Fruit fly (Drosophila melanogaster) Kc167 (cell line): ENCODE data around the gene CG11608.

Experiments used
- Myc ChIP-seq: fragments of >200 bp; optimal IDR thresholded peaks from 2 replicates; lab custom pipeline; 2017; ENCODE audit warnings: missing external identifiers
- Sin3A ChIP-seq: fragments of >200 bp; optimal IDR thresholded peaks from 2 replicates; lab custom pipeline; 2018; ENCODE audit warnings: missing external identifiers
- h ChIP-seq: fragments of >200 bp; optimal IDR thresholded peaks from 3 replicates; lab custom pipeline; 2018; ENCODE audit warnings: missing external identifiers
- insv ChIP-seq: fragments of >200 bp; optimal IDR thresholded peaks from 3 replicates; lab custom pipeline; 2018; ENCODE audit warnings: missing external identifiers
- psq ChIP-seq: fragments of >200 bp; optimal IDR thresholded peaks from 2 replicates; lab custom pipeline; 2017; ENCODE audit warnings: missing external identifiers
- ttk ChIP-seq: sonication (Bioruptor generic); optimal IDR thresholded peaks from 2 replicates; lab custom pipeline; 2017; ENCODE audit warnings: missing external identifiers

CG11608 gene

DNA sequence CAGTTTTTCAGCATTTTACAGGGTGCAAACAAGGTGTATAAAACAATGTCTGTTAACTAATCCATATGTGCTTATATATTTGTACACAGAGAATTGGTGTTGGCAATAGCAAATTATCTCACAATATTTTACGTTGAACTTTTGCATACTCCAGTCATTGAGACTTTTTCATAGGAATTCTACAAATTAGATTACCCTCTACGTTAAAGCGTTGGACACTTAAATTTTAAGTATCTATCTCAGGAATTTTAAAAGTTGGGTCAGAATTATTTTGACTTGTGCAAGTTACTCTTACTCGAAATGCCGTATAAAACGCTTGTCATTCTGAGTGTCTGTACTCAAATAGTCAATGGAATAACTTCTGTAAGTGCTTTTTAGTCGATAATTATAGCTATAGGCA is 5.2 kb upstream of the CG11608 start, which contains the start of gene CG18530:
Gene CG18530 (plus strand): TSS at position 301 of the 400 bp plus-strand sequence.
- TF ChIP-seq insv (lab: Kevin White, UChicago) (no peak), ttk (lab: Kevin White, UChicago) (no peak), psq (lab: Kevin White, UChicago) (no peak), Sin3A (no peak), Myc (lab: Kevin White, UChicago) (no peak)

DNA sequence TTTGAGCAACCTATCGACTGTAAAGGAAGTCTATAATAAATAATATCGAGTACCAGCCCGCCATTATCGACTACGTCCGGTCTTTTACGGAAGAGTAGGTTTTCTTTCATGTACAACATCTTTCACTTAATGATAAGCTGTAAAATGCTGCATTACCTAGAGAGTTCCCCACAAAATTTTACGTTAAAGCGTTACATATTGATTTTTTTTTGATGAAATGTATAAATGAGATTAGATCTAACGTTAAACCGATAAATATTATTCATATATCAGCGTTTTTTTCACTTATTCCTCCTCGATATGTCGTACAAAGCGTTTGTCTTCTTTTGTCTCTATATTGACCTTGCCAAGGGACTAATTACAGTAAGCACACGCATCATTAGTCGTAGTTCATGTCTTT is 3.7 kb upstream of the CG11608 start, which contains the start of gene CG11598:
Gene CG11598 (plus strand): TSS at position 301 of the 400 bp plus-strand sequence.
- TF ChIP-seq psq (lab: Kevin White, UChicago) (no peak), Sin3A (no peak), Myc (lab: Kevin White, UChicago) (no peak), insv (lab: Kevin White, UChicago) (no peak), ttk (lab: Kevin White, UChicago) (no peak), h (lab: Kevin White, UChicago) (no peak)

- TF ChIP-seq ttk (lab: Kevin White, UChicago) (no peak), Myc (lab: Kevin White, UChicago) (no peak), h (lab: Kevin White, UChicago) (no peak), insv (lab: Kevin White, UChicago) (no peak), Sin3A (no peak), psq (lab: Kevin White, UChicago) (no peak)
Observed at dm6 chr3R:12636240-12636639, 2.0 kb upstream of the CG11608 start, which contains the start of gene CG11600. Gene CG11600, plus strand, starts transcription at chr3R:12636540.

DNA sequence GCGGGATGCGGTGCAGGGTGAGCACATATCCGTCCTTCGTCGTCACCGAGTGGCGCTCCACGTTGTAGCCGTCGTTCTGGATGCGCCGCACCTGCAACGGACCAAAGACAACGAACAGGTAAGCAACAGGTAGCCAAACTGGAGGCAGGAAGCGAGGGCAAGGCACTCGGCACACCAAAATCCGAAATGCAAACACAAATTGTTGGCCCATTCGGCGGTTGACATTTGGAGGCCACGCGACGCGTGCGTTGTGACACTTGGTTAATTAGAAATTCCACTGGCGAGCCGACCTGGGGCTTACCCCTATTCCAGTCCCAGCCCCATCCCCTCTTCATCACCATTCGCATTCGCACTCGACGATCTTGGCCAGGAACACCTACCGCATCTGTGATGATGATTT is 3.3 kb downstream of the CG11608 start:
- TF ChIP-seq insv (lab: Kevin White, UChicago) (no peak), ttk (lab: Kevin White, UChicago) (no peak), h (lab: Kevin White, UChicago) (no peak), Sin3A (no peak), psq (lab: Kevin White, UChicago) (no peak), Myc (lab: Kevin White, UChicago) (no peak)

DNA sequence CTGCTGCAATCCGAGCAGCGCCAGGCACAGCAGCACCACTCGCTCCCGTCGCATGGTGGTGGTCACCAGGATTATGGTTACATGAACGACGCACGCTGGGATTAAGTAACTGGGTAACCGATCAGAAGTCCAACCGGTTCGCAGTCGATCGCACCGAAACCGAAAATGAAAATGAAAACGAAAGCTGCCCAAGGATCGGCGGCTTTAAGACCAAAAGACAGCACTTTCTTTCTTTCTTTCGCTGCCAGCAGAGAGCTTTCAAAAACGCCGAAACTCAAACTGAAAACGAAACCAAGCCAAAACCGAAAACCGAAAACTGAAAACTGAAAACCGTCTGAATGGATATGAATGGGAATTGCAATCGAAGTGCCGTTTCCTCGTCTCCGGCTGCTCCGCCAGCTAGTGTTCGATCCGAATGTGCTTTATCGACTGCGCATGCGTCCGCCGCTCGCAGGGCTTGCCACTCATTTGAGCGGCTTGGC is 3.8 kb downstream of the CG11608 start, which contains the start of gene CG6753:
Gene CG6753 (minus strand): TSS at position 432 of the 482 bp plus-strand sequence.
- TF ChIP-seq Sin3A, result no peak
- no peak for TF ChIP-seq Myc (lab: Kevin White, UChicago)
- TF ChIP-seq insv (lab: Kevin White, UChicago), result no peak
- TF ChIP-seq h (lab: Kevin White, UChicago), result no peak
- no peak for TF ChIP-seq ttk (lab: Kevin White, UChicago)
- TF ChIP-seq psq (lab: Kevin White, UChicago), result no peak

DNA sequence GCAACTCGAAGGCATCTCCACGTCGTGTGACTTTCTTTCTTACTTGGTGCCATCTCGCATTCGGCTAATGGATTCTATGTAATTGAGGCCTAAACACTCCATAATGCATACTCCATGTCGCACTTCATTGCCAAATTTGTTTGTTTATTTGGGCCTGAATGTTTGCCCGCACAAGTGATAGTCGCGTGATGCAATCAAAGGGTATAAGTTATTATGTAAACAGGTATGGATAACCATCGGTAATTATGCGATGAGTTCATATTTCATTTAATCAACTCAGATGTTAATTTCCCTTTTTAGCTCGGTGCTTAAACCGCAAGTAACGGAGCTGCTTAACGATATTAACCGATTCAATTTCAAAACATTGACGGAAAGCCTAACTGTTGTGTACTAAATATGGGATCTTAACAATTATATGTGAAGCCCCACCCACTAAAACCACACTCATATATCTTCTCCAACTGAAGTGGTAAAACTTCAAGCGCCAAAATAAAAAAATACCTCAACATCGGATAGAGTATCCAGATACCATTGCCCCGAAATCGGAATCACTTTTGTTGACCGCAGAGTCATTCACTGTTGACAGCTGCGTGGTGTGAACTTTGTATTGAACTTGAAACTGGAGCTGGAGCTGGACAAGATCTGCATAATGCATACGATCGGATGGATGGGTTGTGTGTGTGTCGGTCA is 6.5 kb downstream of the CG11608 start:
- TF ChIP-seq psq (lab: Kevin White, UChicago), result no peak
- TF ChIP-seq Sin3A, result no peak

DNA sequence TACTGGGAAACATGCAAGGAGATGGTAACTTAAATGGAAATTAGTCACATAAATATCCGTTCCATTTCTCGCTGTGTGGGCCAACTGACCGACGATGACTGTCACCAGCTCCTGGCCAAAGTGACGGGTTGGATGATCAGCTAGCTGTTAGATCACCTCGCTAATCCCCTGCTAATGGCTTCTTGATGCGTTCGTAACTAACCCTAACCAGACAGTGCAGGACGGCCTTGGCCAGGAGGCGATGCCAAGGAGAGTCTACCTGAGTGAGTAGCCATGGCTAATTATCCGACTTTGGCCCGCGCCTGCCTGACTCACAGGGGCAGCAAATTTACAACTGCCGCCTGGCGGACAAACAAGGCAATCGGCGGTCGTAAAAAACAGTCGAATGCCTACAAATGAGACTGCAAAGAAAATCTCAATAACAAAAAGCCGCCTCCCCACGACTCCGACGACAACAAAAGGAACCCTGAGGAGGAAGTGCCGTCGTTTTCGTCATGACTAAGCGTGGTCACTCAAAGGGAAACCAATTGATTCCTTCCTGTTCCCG is 7.6 kb downstream of the CG11608 start:
- TF ChIP-seq h (lab: Kevin White, UChicago), result no peak
- TF ChIP-seq Myc (lab: Kevin White, UChicago), result no peak
- TF ChIP-seq Sin3A, result no peak
- no peak for TF ChIP-seq psq (lab: Kevin White, UChicago)
- TF ChIP-seq ttk (lab: Kevin White, UChicago), result no peak
- no peak for TF ChIP-seq insv (lab: Kevin White, UChicago)

DNA sequence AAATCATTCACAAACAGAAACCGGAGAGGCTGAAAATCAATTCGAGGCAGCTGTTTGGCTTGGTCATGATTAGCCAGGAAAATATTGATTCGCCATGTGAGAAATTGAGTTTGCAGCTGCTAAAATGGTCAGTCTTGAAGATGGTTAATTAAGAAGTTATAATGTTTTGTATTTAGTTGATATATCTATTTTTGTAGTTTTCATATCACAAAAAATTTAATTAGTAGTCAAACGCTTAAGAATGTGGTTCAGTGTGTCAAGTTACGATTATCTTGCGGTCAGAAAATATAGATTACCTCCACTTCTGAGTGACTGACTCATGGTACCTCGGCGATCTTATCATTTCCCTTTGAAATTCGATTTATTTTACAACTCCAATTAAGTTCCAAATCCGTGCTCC is 8.6 kb downstream of the CG11608 start:
- TF ChIP-seq insv (lab: Kevin White, UChicago) (no peak), Sin3A (no peak), ttk (lab: Kevin White, UChicago) (no peak), h (lab: Kevin White, UChicago) (no peak), psq (lab: Kevin White, UChicago) (no peak), Myc (lab: Kevin White, UChicago) (no peak)

dm6 chr3R:12647348-12647747 is 9.1 kb downstream of the CG11608 start:
- TF ChIP-seq Sin3A (no peak), psq (lab: Kevin White, UChicago) (no peak), insv (lab: Kevin White, UChicago) (no peak), Myc (lab: Kevin White, UChicago) (no peak), h (lab: Kevin White, UChicago) (no peak), ttk (lab: Kevin White, UChicago) (no peak)

DNA sequence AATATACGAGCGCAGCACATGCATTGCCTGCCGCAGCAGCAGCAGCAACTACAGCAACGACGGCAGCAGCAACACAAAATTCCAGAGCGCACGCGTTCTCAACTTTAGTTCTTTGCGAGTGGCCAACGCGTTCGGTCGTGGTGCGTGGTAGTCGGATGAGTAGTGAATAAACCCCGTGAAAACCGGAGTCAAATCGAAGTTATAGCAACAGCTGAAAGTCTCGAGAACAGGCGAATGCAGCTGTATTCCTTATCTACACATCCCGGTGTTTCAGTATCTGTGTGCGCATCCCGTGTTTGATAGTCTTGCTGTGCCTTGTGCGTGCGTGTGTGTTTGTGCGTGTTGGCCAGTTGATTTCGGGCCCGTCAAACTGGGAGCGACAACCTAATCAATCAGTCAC is 9.7 kb downstream of the CG11608 start, which contains the start of gene Dtg:
Gene Dtg (plus strand): TSS at position 105 of the 400 bp plus-strand sequence.
- TF ChIP-seq ttk (lab: Kevin White, UChicago), result no peak
- TF ChIP-seq h (lab: Kevin White, UChicago), result no peak
- no peak for TF ChIP-seq psq (lab: Kevin White, UChicago)

dm6 chr3R:12649099-12650029 is 11.1 kb downstream of the CG11608 start:
- TF ChIP-seq ttk (lab: Kevin White, UChicago), result no peak
- TF ChIP-seq Sin3A, result no peak
- no peak for TF ChIP-seq insv (lab: Kevin White, UChicago)
- TF ChIP-seq psq (lab: Kevin White, UChicago), result no peak
- TF ChIP-seq h (lab: Kevin White, UChicago), result no peak
- no peak for TF ChIP-seq Myc (lab: Kevin White, UChicago)
